Fruit fly (Drosophila melanogaster): Measurements from ENCODE around the gene CG18814.

The CG18814 gene

DNA sequence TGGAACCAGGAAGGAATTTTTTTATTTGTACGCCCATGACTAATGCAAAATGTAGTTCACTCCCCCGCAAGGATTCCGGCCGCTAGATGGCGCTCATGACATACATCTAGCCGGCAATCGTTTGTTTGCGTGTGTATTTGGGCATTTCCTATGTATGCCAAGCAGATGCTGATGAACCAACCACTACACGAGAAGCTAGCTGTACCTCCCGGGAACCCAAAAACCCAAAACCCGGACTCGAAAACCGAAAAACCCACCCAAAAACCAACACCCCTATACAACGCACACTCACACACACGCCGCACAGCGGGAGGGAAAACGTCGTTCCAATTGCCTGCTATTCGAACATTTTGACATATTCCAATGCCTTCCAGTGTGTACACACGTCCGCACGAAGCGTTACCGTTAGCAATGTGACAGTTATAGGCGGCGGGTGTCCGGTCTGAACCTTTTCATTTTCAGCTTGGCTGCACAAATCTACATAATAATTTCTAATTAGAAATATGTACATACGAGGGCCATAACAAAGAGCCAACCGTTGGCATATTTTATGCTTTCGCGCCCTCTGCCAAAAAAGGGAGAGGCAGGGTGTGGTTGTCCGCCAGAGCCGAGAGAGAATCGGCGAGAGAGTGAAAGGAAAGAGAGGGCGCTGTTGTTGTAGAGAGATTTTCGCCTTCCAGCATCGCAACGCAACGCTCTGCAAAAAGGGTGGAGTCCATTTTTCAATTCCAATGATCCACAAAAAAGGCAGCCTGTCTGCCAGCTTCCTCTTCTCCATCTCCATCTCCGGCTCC lies 38.4 kb downstream of the CG18814 start (continued):
- TF ChIP-seq CG14441 (GFP tag; IDR thresholded peaks at IDR 0.05), result no peak
- TF ChIP-seq unc-4 (GFP tag; IDR thresholded peaks at IDR 0.05; ENCODE audit: partially characterized antibody), result no peak
- no peak for TF ChIP-seq peb (GFP tag; IDR thresholded peaks at IDR 0.05)
- no peak for TF ChIP-seq mam (GFP tag; optimal IDR thresholded peaks at IDR 0.05)
- no peak for TF ChIP-seq CG10209 (GFP tag; optimal IDR thresholded peaks at IDR 0.05)
- TF ChIP-seq her (GFP tag; optimal IDR thresholded peaks at IDR 0.05), result no peak
- TF ChIP-seq wdn (GFP tag; IDR thresholded peaks at IDR 0.05), result no peak; the same call in 1 of the 2 replicates
- no peak for TF ChIP-seq CG10274 (GFP tag; optimal IDR thresholded peaks at IDR 0.05)
- no peak for TF ChIP-seq CG18764 (GFP tag; optimal IDR thresholded peaks at IDR 0.05)
- no peak for TF ChIP-seq Sry-δ (GFP tag; optimal IDR thresholded peaks at IDR 0.05)
- TF ChIP-seq CG32772 (GFP tag; IDR thresholded peaks at IDR 0.05), result no peak
- TF ChIP-seq Scr (GFP tag; IDR thresholded peaks at IDR 0.05; ENCODE audit: partially characterized antibody), result no peak
- TF ChIP-seq CG7271 (tag; optimal IDR thresholded peaks at IDR 0.05), result no peak
- TF ChIP-seq lmd (GFP tag; IDR thresholded peaks at IDR 0.05), result no peak
- TF ChIP-seq CG8765 (GFP tag; IDR thresholded peaks at IDR 0.05), result 0 out of 2 replicates have a peak, but pooled peaks have one; percentile 18
- no peak for TF ChIP-seq kay (GFP tag; optimal IDR thresholded peaks at IDR 0.05)
- TF ChIP-seq pb (GFP tag; optimal IDR thresholded peaks at IDR 0.05), result no peak
- TF ChIP-seq CG4854 (GFP tag; optimal IDR thresholded peaks at IDR 0.05), result no peak
- TF ChIP-seq Awh (GFP tag; IDR thresholded peaks at IDR 0.05), result no peak
- no peak for TF ChIP-seq GATAe (GFP tag; conservative IDR thresholded peaks at IDR 0.05)
- TF ChIP-seq CG10565 (GFP tag; optimal IDR thresholded peaks at IDR 0.05), result no peak
- TF ChIP-seq chn (GFP tag; optimal IDR thresholded peaks at IDR 0.05), result no peak
- no peak for TF ChIP-seq Fer1 (GFP tag; optimal IDR thresholded peaks at IDR 0.05)
- TF ChIP-seq CG16813 (GFP tag; IDR thresholded peaks at IDR 0.05; ENCODE audit: partially characterized antibody), result no peak
- TF ChIP-seq CG5180 (GFP tag; optimal IDR thresholded peaks at IDR 0.05), result no peak
- no peak for TF ChIP-seq CG4820 (GFP tag; optimal IDR thresholded peaks at IDR 0.05)
- no peak for TF ChIP-seq Rfx (GFP tag; IDR thresholded peaks at IDR 0.05)
- TF ChIP-seq Gsc (GFP tag; IDR thresholded peaks at IDR 0.05), result no peak
- TF ChIP-seq HHEX (GFP tag; optimal IDR thresholded peaks at IDR 0.05), result no peak
- no peak for TF ChIP-seq Dll (GFP tag; IDR thresholded peaks at IDR 0.05; ENCODE audit: partially characterized antibody)
- no peak for TF ChIP-seq tio (GFP tag; optimal IDR thresholded peaks at IDR 0.05)
- no peak for TF ChIP-seq CG11398 (GFP tag; optimal IDR thresholded peaks at IDR 0.05)
- TF ChIP-seq stwl (tag; optimal IDR thresholded peaks at IDR 0.05), result peak; percentile 98
- no peak for TF ChIP-seq fd96Cb (tag; optimal IDR thresholded peaks at IDR 0.05)
- TF ChIP-seq gsb (GFP tag; IDR thresholded peaks at IDR 0.05), result no peak
- peak; percentile 37 for TF ChIP-seq sqz (GFP tag; optimal IDR thresholded peaks at IDR 0.05)
- no peak for TF ChIP-seq lola (GFP tag; optimal IDR thresholded peaks at IDR 0.05)
- TF ChIP-seq CG2129 (GFP tag; IDR thresholded peaks at IDR 0.05; ENCODE audit: partially characterized antibody), result no peak
- TF ChIP-seq nmo (GFP tag; optimal IDR thresholded peaks at IDR 0.05), result no peak
- TF ChIP-seq Hmr (GFP tag; optimal IDR thresholded peaks at IDR 0.05), result no peak
- TF ChIP-seq CG10654 (GFP tag; optimal IDR thresholded peaks at IDR 0.05), result no peak
- no peak for TF ChIP-seq Meics (GFP tag; optimal IDR thresholded peaks at IDR 0.05)
- no peak for TF ChIP-seq Hr39 (optimal IDR thresholded peaks at IDR 0.05)
- TF ChIP-seq CG4707 (GFP tag; optimal IDR thresholded peaks at IDR 0.05), result no peak
- no peak for TF ChIP-seq sima (GFP tag; optimal IDR thresholded peaks at IDR 0.05)
- no peak for TF ChIP-seq dpn (GFP tag; optimal IDR thresholded peaks at IDR 0.05)
- TF ChIP-seq corto (GFP tag; optimal IDR thresholded peaks at IDR 0.05), result peak; percentile 5
- peak in 1 of 2 experiments; percentile 94 for TF ChIP-seq insv (GFP tag; optimal IDR thresholded peaks at IDR 0.05)
- TF ChIP-seq Hmx (GFP tag; optimal IDR thresholded peaks at IDR 0.05), result no peak
- no peak for TF ChIP-seq ap (GFP tag; IDR thresholded peaks at IDR 0.05)

Measured in whole organism, embryonic.